Worm (Caenorhabditis elegans) whole organism, L4 larva: Measurements from ENCODE around the gene irg-4.

Experiments used
- lin-13 ChIP-seq: fragments of 150-350 bp; optimal IDR thresholded peaks from 2 replicates; lab custom pipeline; 2014; ENCODE audit warnings: missing biosample characterization, missing genetic modification reagents, missing genetic modification characterization
- nhr-237 ChIP-seq: sonication (generic microtip); optimal IDR thresholded peaks from 2 replicates; lab custom pipeline; 2017; ENCODE audit warnings: missing biosample characterization, missing genetic modification characterization

DNA sequence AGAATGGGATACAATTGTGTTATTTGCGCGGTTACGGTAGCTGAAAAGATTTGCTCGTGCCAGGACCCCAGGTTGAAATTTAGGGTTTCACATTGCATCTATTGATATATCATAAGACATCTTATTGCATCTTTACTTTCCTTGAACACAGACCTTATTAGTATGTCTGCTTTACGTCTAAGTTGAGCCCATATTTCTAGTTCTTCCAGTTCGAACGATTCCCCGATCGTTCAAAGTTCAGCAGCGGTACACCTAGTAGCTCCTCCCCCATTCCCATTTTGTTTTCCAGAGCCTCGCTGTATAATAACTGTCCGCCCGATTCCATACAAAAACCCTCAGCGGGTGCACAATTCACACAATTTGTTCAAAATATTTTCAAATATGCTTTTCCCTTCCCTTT is 6.1 kb downstream of the irg-4 start, which contains the start of gene C25G4.17:
- TF ChIP-seq lin-13 (GFP tag; lab: Kevin White, UChicago), result no peak
- no peak for TF ChIP-seq nhr-237 (tag; lab: Kevin White, UChicago)
